Fruit fly (Drosophila melanogaster) whole organism, wandering third instar larva: ENCODE measurements around the gene Ten-a.

ENCODE experiments used
- Abd-B ChIP-seq: fragments of >200 bp; optimal IDR thresholded peaks from 2 replicates; lab custom pipeline; 2017; ENCODE audit warnings: missing biosample characterization, missing genetic modification characterization
- Dif ChIP-seq: fragments of 200-275, 200-300 bp; sonication (Bioruptor generic); optimal IDR thresholded peaks from 2 replicates; lab custom pipeline; 2018; ENCODE audit warnings: missing biosample characterization, missing genetic modification characterization; ENCODE audit not compliant: partially characterized antibody
- Mio ChIP-seq: sonication (Bioruptor generic); optimal IDR thresholded peaks from 2 replicates; lab custom pipeline; 2016; ENCODE audit warnings: missing biosample characterization, missing genetic modification characterization
- lola ChIP-seq: fragments of >200 bp; optimal IDR thresholded peaks from 2 replicates; lab custom pipeline; 2017; ENCODE audit warnings: missing biosample characterization, missing genetic modification characterization

dm6 chrX:12006678-12007441, 36.6 kb upstream of the Ten-a start, which contains the start of gene CG1806:
- TF ChIP-seq Mio (no peak), Dif (peak; percentile 98), Abd-B (no peak), lola (GFP tag; lab: Kevin White, UChicago) (no peak)
